Worm (Caenorhabditis elegans): ENCODE results near the gene Y51H4A.25.

ce11 chrIV:16694567-16694966 lies 41.6 kb upstream of the Y51H4A.25 start, which contains the start of gene Y51H4A.941:
- no peak for TF ChIP-seq fos-1 (tag; optimal IDR thresholded peaks at IDR 0.05)
- no peak for TF ChIP-seq ama-1 (optimal IDR thresholded peaks at IDR 0.05)
- TF ChIP-seq unc-39 (tag; optimal IDR thresholded peaks at IDR 0.05): no peak
- no peak for TF ChIP-seq ceh-9 (tag; optimal IDR thresholded peaks at IDR 0.05)
- TF ChIP-seq sea-2 (GFP tag; optimal IDR thresholded peaks at IDR 0.05): no peak
- no peak for TF ChIP-seq nhr-11 (tag; optimal IDR thresholded peaks at IDR 0.05)
- no peak for TF ChIP-seq lin-39 (tag; optimal IDR thresholded peaks at IDR 0.05)
- TF ChIP-seq unc-62 (GFP tag; optimal IDR thresholded peaks at IDR 0.05): no peak
- no peak for TF ChIP-seq fkh-10 (GFP tag; optimal IDR thresholded peaks at IDR 0.05)
- TF ChIP-seq nhr-12 (tag; optimal IDR thresholded peaks at IDR 0.05): no peak

All from whole organism, L3 larva.